Fruit fly (Drosophila melanogaster) whole organism, embryonic: ENCODE data around the gene CG3815.

Experiments used
- B-H2 ChIP-seq: fragments of 200-800 bp; sonication (Bioruptor generic); optimal IDR thresholded peaks from 2 replicates; lab custom pipeline; 2018; ENCODE audit warnings: missing biosample characterization, mild to moderate bottlenecking, missing genetic modification characterization
- CG10267 ChIP-seq: fragments of 200-800 bp; sonication (Bioruptor generic); optimal IDR thresholded peaks from 2 replicates; lab custom pipeline; 2018; ENCODE audit warnings: missing biosample characterization, mild to moderate bottlenecking, missing genetic modification characterization, moderate library complexity
- CG11398 ChIP-seq: fragments of 200-800 bp; sonication (Bioruptor generic); optimal IDR thresholded peaks from 2 replicates; lab custom pipeline; 2016; ENCODE audit warnings: missing biosample characterization, missing genetic modification characterization
- CG11456 ChIP-seq: fragments of 200-800 bp; sonication (Bioruptor generic); IDR thresholded peaks from 3 replicates; pipeline ENCODE4 v1.3.6; 2022; ENCODE audit warnings: missing biosample characterization, missing genetic modification characterization
- CG12071 ChIP-seq: fragments of 200-800 bp; sonication (Bioruptor generic); optimal IDR thresholded peaks from 3 replicates; lab custom pipeline; 2018; ENCODE audit warnings: missing biosample characterization, mild to moderate bottlenecking, missing genetic modification characterization
- CG12659 ChIP-seq: fragments of 200-800 bp; sonication (Bioruptor generic); optimal IDR thresholded peaks from 3 replicates; lab custom pipeline; 2017; ENCODE audit warnings: mild to moderate bottlenecking, missing biosample characterization, missing genetic modification reagents, missing genetic modification characterization
- CG13287 ChIP-seq: fragments of 200-800 bp; sonication (Bioruptor generic); IDR thresholded peaks from 2 replicates; pipeline ENCODE4 v1.3.6; 2022; ENCODE audit warnings: missing biosample characterization, missing genetic modification characterization; ENCODE audit not compliant: partially characterized antibody
- CG13624 ChIP-seq: fragments of 200-800 bp; sonication (Bioruptor generic); optimal IDR thresholded peaks from 2 replicates; lab custom pipeline; 2016; ENCODE audit warnings: missing biosample characterization, missing genetic modification characterization
- CG15011 ChIP-seq: fragments of 200-800 bp; sonication (Bioruptor generic); optimal IDR thresholded peaks from 3 replicates; lab custom pipeline; 2018; ENCODE audit warnings: missing biosample characterization, mild to moderate bottlenecking, missing genetic modification characterization
- CG17359 ChIP-seq: fragments of 200-800 bp; sonication (Bioruptor generic); optimal IDR thresholded peaks from 3 replicates; lab custom pipeline; 2018; ENCODE audit warnings: missing biosample characterization, mild to moderate bottlenecking, missing genetic modification characterization, moderate library complexity
- CG1832 ChIP-seq: fragments of 200-800 bp; sonication (Bioruptor generic); optimal IDR thresholded peaks from 2 replicates; lab custom pipeline; 2017; ENCODE audit warnings: missing biosample characterization, mild to moderate bottlenecking, missing genetic modification characterization, inconsistent platforms
- CG18599 ChIP-seq: fragments of 200-800 bp; sonication (Bioruptor generic); optimal IDR thresholded peaks from 3 replicates; lab custom pipeline; 2017; ENCODE audit warnings: missing biosample characterization, missing genetic modification characterization, mild to moderate bottlenecking, moderate library complexity, missing genetic modification reagents
- CG3281 ChIP-seq: fragments of 200-800 bp; sonication (Bioruptor generic); optimal IDR thresholded peaks from 3 replicates; lab custom pipeline; 2017; ENCODE audit warnings: missing biosample characterization, mild to moderate bottlenecking, missing genetic modification characterization
- CG33213 ChIP-seq: fragments of 200-800 bp; sonication (Bioruptor generic); optimal IDR thresholded peaks from 3 replicates; lab custom pipeline; 2016; ENCODE audit warnings: missing biosample characterization, missing genetic modification characterization
- CG34376 ChIP-seq: fragments of 200-800 bp; sonication (Bioruptor generic); optimal IDR thresholded peaks from 2 replicates; lab custom pipeline; 2018; ENCODE audit warnings: missing biosample characterization, mild to moderate bottlenecking, missing genetic modification characterization
- CG34422 ChIP-seq: fragments of 200-800 bp; sonication (Bioruptor generic); IDR thresholded peaks from 3 replicates; pipeline ENCODE4 v1.3.6; 2022; ENCODE audit warnings: missing biosample characterization, missing genetic modification characterization
- CG4424 ChIP-seq: fragments of 200-800 bp; sonication (Bioruptor generic); optimal IDR thresholded peaks from 3 replicates; lab custom pipeline; 2016; ENCODE audit warnings: missing biosample characterization, missing genetic modification characterization
- CG6791 ChIP-seq: fragments of 200-800 bp; sonication (Bioruptor generic); IDR thresholded peaks from 3 replicates; pipeline ENCODE4 v1.3.6; 2022; ENCODE audit warnings: missing biosample characterization, missing genetic modification characterization; ENCODE audit not compliant: partially characterized antibody
- CG7556 ChIP-seq: fragments of 200-800 bp; sonication (Bioruptor generic); optimal IDR thresholded peaks from 2 replicates; lab custom pipeline; 2017; ENCODE audit warnings: missing biosample characterization, mild to moderate bottlenecking, missing genetic modification characterization
- Dek ChIP-seq: fragments of 200-800 bp; sonication (Bioruptor generic); optimal IDR thresholded peaks from 3 replicates; lab custom pipeline; 2019; ENCODE audit warnings: missing biosample characterization, mild to moderate bottlenecking, missing genetic modification characterization, moderate library complexity
- Dref ChIP-seq: fragments of 200-800 bp; sonication (Bioruptor generic); IDR thresholded peaks from 2 replicates; pipeline ENCODE4 v1.3.6; 2022; ENCODE audit warnings: missing biosample characterization, missing genetic modification characterization
- Hr39 ChIP-seq: fragments of >200 bp; optimal IDR thresholded peaks from 2 replicates; lab custom pipeline; 2017
- Jarid2 ChIP-seq: fragments of 200-800 bp; sonication (Bioruptor generic); optimal IDR thresholded peaks from 3 replicates; lab custom pipeline; 2017; ENCODE audit warnings: mild to moderate bottlenecking, missing biosample characterization, missing genetic modification reagents, missing genetic modification characterization
- MTF-1 ChIP-seq: fragments of 200-800 bp; sonication (Bioruptor generic); optimal IDR thresholded peaks from 2 replicates; lab custom pipeline; 2018; ENCODE audit warnings: missing biosample characterization, mild to moderate bottlenecking, missing genetic modification characterization, borderline replicate concordance
- ase ChIP-seq: fragments of 200-800 bp; sonication (Bioruptor generic); IDR thresholded peaks from 3 replicates; pipeline ENCODE4 v1.3.6; 2022; ENCODE audit warnings: missing biosample characterization, missing genetic modification characterization
- ash1 ChIP-seq: fragments of 200-800 bp; sonication (Bioruptor generic); optimal IDR thresholded peaks from 2 replicates; lab custom pipeline; 2018; ENCODE audit warnings: missing biosample characterization, mild to moderate bottlenecking, missing genetic modification characterization
- cad ChIP-seq: fragments of >200 bp; optimal IDR thresholded peaks from 2 replicates; lab custom pipeline; 2017; ENCODE audit warnings: missing biosample characterization, missing genetic modification characterization
- cg ChIP-seq: fragments of 200-800 bp; sonication (Bioruptor generic); optimal IDR thresholded peaks from 3 replicates; lab custom pipeline; 2019; ENCODE audit warnings: missing biosample characterization, mild to moderate bottlenecking, missing genetic modification characterization, moderate library complexity
- chif ChIP-seq, 2 experiments: fragments of 200-800 bp; sonication (Bioruptor generic); optimal IDR thresholded peaks; 3 replicates each; lab custom pipeline; 2016; ENCODE audit warnings: missing biosample characterization in 2 of 2, missing genetic modification characterization in 2 of 2
- chm ChIP-seq: fragments of 200-800 bp; sonication (Bioruptor generic); IDR thresholded peaks from 2 replicates; pipeline ENCODE4 v1.3.6; 2022; ENCODE audit warnings: missing biosample characterization, missing genetic modification characterization
- crol ChIP-seq: fragments of 200-800 bp; sonication (Bioruptor generic); IDR thresholded peaks from 2 replicates; pipeline ENCODE4 v1.3.6; 2022; ENCODE audit warnings: missing biosample characterization, missing genetic modification characterization
- ftz-f1 ChIP-seq: fragments of 200-800 bp; sonication (Bioruptor generic); optimal IDR thresholded peaks from 2 replicates; lab custom pipeline; 2016; ENCODE audit warnings: missing biosample characterization, missing genetic modification characterization
- gcm ChIP-seq: fragments of 200-800 bp; sonication (Bioruptor generic); optimal IDR thresholded peaks from 2 replicates; lab custom pipeline; 2019; ENCODE audit warnings: missing biosample characterization, mild to moderate bottlenecking, missing genetic modification characterization, moderate library complexity
- gem ChIP-seq: fragments of 200-800 bp; sonication (Bioruptor generic); optimal IDR thresholded peaks from 2 replicates; lab custom pipeline; 2019; ENCODE audit warnings: missing biosample characterization, mild to moderate bottlenecking, missing genetic modification characterization, moderate library complexity
- hth ChIP-seq: fragments of >200 bp; optimal IDR thresholded peaks from 2 replicates; lab custom pipeline; 2017; ENCODE audit warnings: inconsistent platforms
- kni ChIP-seq: fragments of 200-800 bp; sonication (Bioruptor generic); optimal IDR thresholded peaks from 3 replicates; lab custom pipeline; 2017; ENCODE audit warnings: mild to moderate bottlenecking, missing biosample characterization, missing genetic modification reagents, missing genetic modification characterization
- maf-S ChIP-seq: fragments of 200-800 bp; sonication (Bioruptor generic); optimal IDR thresholded peaks from 2 replicates; lab custom pipeline; 2016; ENCODE audit warnings: missing biosample characterization, missing genetic modification characterization
- nerfin-1 ChIP-seq: fragments of 200-800 bp; sonication (Bioruptor generic); optimal IDR thresholded peaks from 3 replicates; lab custom pipeline; 2019; ENCODE audit warnings: missing biosample characterization, mild to moderate bottlenecking, missing genetic modification characterization, moderate library complexity
- nom ChIP-seq: fragments of 200-800 bp; sonication (Bioruptor generic); optimal IDR thresholded peaks from 2 replicates; lab custom pipeline; 2017; ENCODE audit warnings: missing biosample characterization, missing genetic modification characterization, mild to moderate bottlenecking, moderate library complexity, missing genetic modification reagents
- org-1 ChIP-seq: fragments of 200-800 bp; sonication (Bioruptor generic); optimal IDR thresholded peaks from 2 replicates; lab custom pipeline; 2017; ENCODE audit warnings: missing biosample characterization, missing genetic modification characterization
- phol ChIP-seq: fragments of 200-800 bp; sonication (Bioruptor generic); optimal IDR thresholded peaks from 3 replicates; lab custom pipeline; 2018; ENCODE audit warnings: missing biosample characterization, mild to moderate bottlenecking, missing genetic modification characterization, moderate library complexity
- pros ChIP-seq: fragments of 200-800 bp; sonication (Bioruptor generic); optimal IDR thresholded peaks from 3 replicates; lab custom pipeline; 2019; ENCODE audit warnings: missing biosample characterization, mild to moderate bottlenecking, missing genetic modification characterization, moderate library complexity
- repo ChIP-seq: fragments of 200-800 bp; sonication (Bioruptor generic); optimal IDR thresholded peaks from 2 replicates; lab custom pipeline; 2016; ENCODE audit warnings: missing biosample characterization, missing genetic modification characterization
- scrt ChIP-seq: fragments of 200-800 bp; sonication (Bioruptor generic); optimal IDR thresholded peaks from 2 replicates; lab custom pipeline; 2018; ENCODE audit warnings: missing biosample characterization, mild to moderate bottlenecking, missing genetic modification characterization, moderate library complexity
- slp2 ChIP-seq: fragments of 200-800 bp; sonication (Bioruptor generic); optimal IDR thresholded peaks from 2 replicates; lab custom pipeline; 2016; ENCODE audit warnings: missing biosample characterization, missing genetic modification characterization
- sob ChIP-seq: fragments of 200-800 bp; sonication (Bioruptor generic); IDR thresholded peaks from 2 replicates; pipeline ENCODE4 v1.3.6; 2022; ENCODE audit warnings: missing biosample characterization, missing genetic modification characterization
- sqz ChIP-seq: fragments of 200-800 bp; sonication (Bioruptor generic); optimal IDR thresholded peaks from 3 replicates; lab custom pipeline; 2018; ENCODE audit warnings: missing biosample characterization, mild to moderate bottlenecking, missing genetic modification characterization
- trem ChIP-seq: fragments of 200-800 bp; optimal IDR thresholded peaks from 3 replicates; lab custom pipeline; 2019; ENCODE audit warnings: missing biosample characterization, mild to moderate bottlenecking, missing genetic modification characterization, moderate library complexity
- twi ChIP-seq: fragments of 200-800 bp; optimal IDR thresholded peaks from 2 replicates; lab custom pipeline; 2019; ENCODE audit warnings: missing biosample characterization, mild to moderate bottlenecking, missing genetic modification characterization, moderate library complexity

The CG3815 gene

dm6 chrX:6278879-6279628 lies 16.1 kb upstream of the CG3815 start (continued):
- TF ChIP-seq chif (GFP tag; optimal IDR thresholded peaks at IDR 0.05; lab: Kevin White, UChicago) (no peak), CG13624 (GFP tag; lab: Kevin White, UChicago) (peak; percentile 94), CG7556 (GFP tag; lab: Kevin White, UChicago) (peak; percentile 22), B-H2 (GFP tag; lab: Kevin White, UChicago) (no peak), Hr39 (lab: Kevin White, UChicago) (no peak), CG33213 (GFP tag; lab: Kevin White, UChicago) (peak; percentile 38), chm (GFP tag; lab: Robert Waterston, UW) (peak; percentile 57; the same call in 1 of the 2 replicates), gem (no peak), CG3281 (GFP tag; lab: Kevin White, UChicago) (peak; percentile 10), Dref (GFP tag; lab: Robert Waterston, UW) (peak; percentile 62), sqz (GFP tag; lab: Kevin White, UChicago) (peak; percentile 55), maf-S (GFP tag; lab: Kevin White, UChicago) (peak; percentile 1), CG18599 (GFP tag; lab: Kevin White, UChicago) (peak; percentile 52), CG12659 (GFP tag; lab: Kevin White, UChicago) (peak; percentile 58), CG13287 (GFP tag; lab: Robert Waterston, UW) (no peak), ftz-f1 (no peak), ase (GFP tag; lab: Robert Waterston, UW) (no peak), org-1 (GFP tag; lab: Kevin White, UChicago) (peak; percentile 6), Jarid2 (GFP tag; lab: Kevin White, UChicago) (peak; percentile 79), MTF-1 (GFP tag; lab: Kevin White, UChicago) (peak; percentile 18), CG34376 (GFP tag; lab: Kevin White, UChicago) (peak; percentile 55), CG17359 (peak; percentile 44), trem (tag; lab: Kevin White, UChicago) (peak; percentile 27), nerfin-1 (tag; lab: Kevin White, UChicago) (peak; percentile 25), CG10267 (peak; percentile 94), kni (GFP tag; lab: Kevin White, UChicago) (peak; percentile 40), Dek (tag; lab: Kevin White, UChicago) (peak; percentile 11), slp2 (GFP tag; lab: Kevin White, UChicago) (no peak), scrt (GFP tag; lab: Kevin White, UChicago) (peak; percentile 34), crol (GFP tag; lab: Robert Waterston, UW) (no peak), CG34422 (peak; percentile 63; the same call in 2 of the 3 replicates), cg (peak; percentile 87), CG6791 (GFP tag; lab: Robert Waterston, UW) (no peak), CG4424 (GFP tag; lab: Kevin White, UChicago) (peak; percentile 42), phol (tag; lab: Kevin White, UChicago) (peak; percentile 33), CG11456 (peak; percentile 45; the same call in 1 of the 3 replicates), CG12071 (no peak), twi (tag; lab: Kevin White, UChicago) (peak; percentile 55), sob (GFP tag; lab: Robert Waterston, UW) (0 out of 2 replicates have a peak, but pooled peaks have one; percentile 22), nom (peak; percentile 9), ash1 (GFP tag; lab: Kevin White, UChicago) (no peak), cad (GFP tag; lab: Kevin White, UChicago) (peak; percentile 27), CG1832 (GFP tag; lab: Kevin White, UChicago) (peak; percentile 87), hth (lab: Kevin White, UChicago) (no peak), CG11398 (peak; percentile 46), CG15011 (GFP tag; lab: Kevin White, UChicago) (no peak), gcm (peak; percentile 10), repo (GFP tag; lab: Kevin White, UChicago) (peak; percentile 14), pros (GFP tag; lab: Kevin White, UChicago) (no peak)
